Fruit fly (Drosophila melanogaster): ENCODE results near the gene CG7017.

Gene CG7017

DNA sequence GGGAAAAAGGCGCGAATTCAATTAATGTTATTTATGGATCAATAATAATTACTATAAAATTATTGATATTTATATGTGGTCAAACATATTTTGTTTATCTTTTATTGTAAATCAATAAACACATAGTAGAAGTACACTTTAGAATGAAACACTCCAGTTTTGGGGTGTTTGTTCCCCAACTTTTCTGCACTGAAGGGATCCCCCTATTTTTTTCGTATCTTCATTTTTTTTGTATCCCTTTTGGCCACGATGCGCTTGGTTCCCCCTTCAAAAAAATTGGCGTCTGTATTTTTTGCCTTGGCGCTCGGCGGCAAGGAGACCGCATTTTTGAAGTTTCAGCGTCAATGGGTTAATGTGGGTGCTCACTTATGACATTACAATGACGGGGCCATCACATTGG lies 28.8 kb upstream of the CG7017 start, which contains the start of gene Clc:
Gene Clc (plus strand): TSS at position 301 of the 400 bp plus-strand sequence.
- TF ChIP-seq tj (GFP tag; optimal IDR thresholded peaks at IDR 0.05) (no peak), CG7101 (tag; optimal IDR thresholded peaks at IDR 0.05) (no peak), pad (GFP tag; optimal IDR thresholded peaks at IDR 0.05) (no peak), CG12768 (GFP tag; optimal IDR thresholded peaks at IDR 0.05) (no peak)

- no peak for TF ChIP-seq Hr96 (GFP tag; optimal IDR thresholded peaks at IDR 0.05)
- no peak for TF ChIP-seq CG11617 (GFP tag; optimal IDR thresholded peaks at IDR 0.05)
- TF ChIP-seq CG14711 (tag; optimal IDR thresholded peaks at IDR 0.05): no peak
- no peak for TF ChIP-seq Mnt (GFP tag; optimal IDR thresholded peaks at IDR 0.05)
- no peak for TF ChIP-seq cic (GFP tag; optimal IDR thresholded peaks at IDR 0.05)
- no peak for TF ChIP-seq Crg-1 (GFP tag; optimal IDR thresholded peaks at IDR 0.05)
- TF ChIP-seq CG33017 (tag; optimal IDR thresholded peaks at IDR 0.05): no peak
- TF ChIP-seq ovo (GFP tag; optimal IDR thresholded peaks at IDR 0.05): no peak
- no peak for TF ChIP-seq CG1620 (GFP tag; optimal IDR thresholded peaks at IDR 0.05)
- no peak for TF ChIP-seq bab1 (GFP tag; optimal IDR thresholded peaks at IDR 0.05)
- no peak for TF ChIP-seq pad (GFP tag; optimal IDR thresholded peaks at IDR 0.05)
- TF ChIP-seq cnc (optimal IDR thresholded peaks at IDR 0.05): no peak
- no peak for TF ChIP-seq kay (GFP tag; ENCODE audit: borderline replicate concordance)
- no peak for TF ChIP-seq CG12768 (GFP tag; optimal IDR thresholded peaks at IDR 0.05)
These were observed 25.2 kb upstream of the CG7017 start for dm6 chr3L:20237167-20237566.

- TF ChIP-seq bab1 (GFP tag; optimal IDR thresholded peaks at IDR 0.05) (no peak), CG5204 (GFP tag; optimal IDR thresholded peaks at IDR 0.05) (no peak), CG11617 (GFP tag; optimal IDR thresholded peaks at IDR 0.05) (no peak), toe (GFP tag; optimal IDR thresholded peaks at IDR 0.05) (no peak), Clk (GFP tag; optimal IDR thresholded peaks at IDR 0.05) (no peak), pad (GFP tag; optimal IDR thresholded peaks at IDR 0.05) (no peak)
These were observed 19.4 kb upstream of the CG7017 start, which contains the start of gene CG13813 for dm6 chr3L:20231369-20231768. TSS of gene CG13813 (plus strand) at chr3L:20231669.

DNA sequence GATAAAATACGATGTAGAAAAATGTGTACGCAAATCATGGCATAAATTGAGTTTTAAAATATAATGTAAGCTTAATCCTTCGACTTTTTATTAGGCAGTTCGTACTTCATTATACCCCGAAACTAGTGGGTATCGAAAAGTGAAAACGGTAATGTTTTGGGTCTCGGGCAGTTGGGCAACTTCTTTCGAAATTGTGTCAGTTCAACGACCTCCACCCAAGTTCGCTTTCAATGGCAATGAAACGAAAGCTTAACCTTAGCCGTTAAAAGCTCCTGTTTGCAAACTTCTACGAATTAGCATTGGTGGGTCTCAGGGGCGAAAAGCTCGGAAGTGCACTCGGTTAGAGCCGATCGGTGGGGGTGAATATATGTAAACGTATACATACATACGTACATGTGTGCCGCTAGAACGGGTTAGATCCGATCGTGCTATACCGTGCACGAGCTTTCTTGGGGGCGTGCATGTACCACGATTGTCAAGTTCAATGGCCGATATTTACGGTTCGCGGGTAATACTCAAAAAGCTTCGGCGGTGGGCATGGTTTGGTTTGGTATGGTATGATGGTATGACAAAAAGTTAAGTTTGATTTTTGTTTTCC lies 18.4 kb upstream of the CG7017 start:
- TF ChIP-seq CG12768 (GFP tag; optimal IDR thresholded peaks at IDR 0.05): peak; percentile 49
- peak; percentile 33 for TF ChIP-seq CG33017 (tag; optimal IDR thresholded peaks at IDR 0.05)
- TF ChIP-seq Hr96 (GFP tag; optimal IDR thresholded peaks at IDR 0.05): no peak
- TF ChIP-seq bab1 (GFP tag; optimal IDR thresholded peaks at IDR 0.05): peak; percentile 33
- TF ChIP-seq pad (GFP tag; optimal IDR thresholded peaks at IDR 0.05): peak; percentile 46
- TF ChIP-seq CG11617 (GFP tag; optimal IDR thresholded peaks at IDR 0.05): no peak
- peak; percentile 57 for TF ChIP-seq Mnt (GFP tag; optimal IDR thresholded peaks at IDR 0.05)
- peak; percentile 85 for TF ChIP-seq cic (GFP tag; optimal IDR thresholded peaks at IDR 0.05)
- TF ChIP-seq CG14711 (tag; optimal IDR thresholded peaks at IDR 0.05): no peak
- TF ChIP-seq toe (GFP tag; optimal IDR thresholded peaks at IDR 0.05): peak; percentile 1
- peak; percentile 70 for TF ChIP-seq ovo (GFP tag; optimal IDR thresholded peaks at IDR 0.05)

DNA sequence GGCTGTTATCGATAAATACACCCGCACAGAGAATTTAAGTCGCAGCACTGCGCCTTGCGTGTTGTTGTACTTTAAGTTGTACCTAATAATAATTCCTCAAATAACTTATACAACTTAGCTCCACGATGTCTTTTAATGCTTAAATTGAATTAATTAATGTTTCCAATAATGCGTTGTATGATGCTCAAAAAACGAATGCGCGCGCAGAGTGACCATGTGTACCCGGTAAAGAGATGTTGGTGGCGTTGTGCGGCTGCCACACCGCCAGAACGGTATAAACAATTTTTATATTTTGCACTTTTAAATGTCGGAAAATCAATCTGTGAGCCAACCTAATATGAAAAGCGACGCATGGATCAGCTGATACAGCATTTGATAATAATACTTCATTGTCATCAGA lies 14.2 kb upstream of the CG7017 start:
- TF ChIP-seq bab1 (GFP tag; optimal IDR thresholded peaks at IDR 0.05) (peak; percentile 36), toe (GFP tag; optimal IDR thresholded peaks at IDR 0.05) (no peak)

DNA sequence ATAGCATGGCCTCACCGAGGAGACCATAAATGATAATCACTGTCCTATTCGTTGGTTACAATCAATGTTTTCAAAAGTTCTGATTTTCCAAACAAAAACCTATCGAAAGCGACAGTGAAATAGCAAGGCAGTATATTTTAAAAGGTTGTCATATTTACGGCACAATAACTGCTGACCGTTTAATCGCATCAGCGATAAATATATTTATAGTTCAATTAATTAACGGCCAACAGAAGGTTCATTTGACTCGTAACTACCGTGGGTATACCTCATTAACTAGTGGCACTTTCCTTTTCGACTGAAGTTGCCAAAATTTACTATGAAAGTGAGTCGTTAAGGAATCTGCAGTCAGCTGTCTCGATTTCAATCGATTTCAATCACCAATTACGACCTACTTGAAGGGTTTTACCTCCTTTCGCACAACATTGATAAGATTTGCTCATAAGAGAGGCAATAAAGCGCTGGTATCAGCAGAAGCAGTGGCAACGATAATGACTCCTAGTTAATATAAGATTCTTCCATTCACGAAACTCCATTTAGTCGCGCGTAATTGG lies 11.6 kb upstream of the CG7017 start, which contains the start of gene CG17147:
Gene CG17147 (plus strand): TSS at position 535 of the 554 bp plus-strand sequence.
- TF ChIP-seq cnc (optimal IDR thresholded peaks at IDR 0.05): no peak
- no peak for TF ChIP-seq Crg-1 (GFP tag; optimal IDR thresholded peaks at IDR 0.05)
- TF ChIP-seq cic (GFP tag; optimal IDR thresholded peaks at IDR 0.05): no peak
- TF ChIP-seq Hr96 (GFP tag; optimal IDR thresholded peaks at IDR 0.05): no peak
- no peak for TF ChIP-seq CG12768 (GFP tag; optimal IDR thresholded peaks at IDR 0.05)
- no peak for TF ChIP-seq toe (GFP tag; optimal IDR thresholded peaks at IDR 0.05)
- no peak for TF ChIP-seq bab1 (GFP tag; optimal IDR thresholded peaks at IDR 0.05)
- TF ChIP-seq CG33017 (tag; optimal IDR thresholded peaks at IDR 0.05): no peak
- no peak for TF ChIP-seq CG14711 (tag; optimal IDR thresholded peaks at IDR 0.05)
- no peak for TF ChIP-seq CG11617 (GFP tag; optimal IDR thresholded peaks at IDR 0.05)
- no peak for TF ChIP-seq ovo (GFP tag; optimal IDR thresholded peaks at IDR 0.05)
- no peak for TF ChIP-seq CG7101 (tag; optimal IDR thresholded peaks at IDR 0.05)
- no peak for TF ChIP-seq Clk (GFP tag; optimal IDR thresholded peaks at IDR 0.05)
- no peak for TF ChIP-seq CG5204 (GFP tag; optimal IDR thresholded peaks at IDR 0.05)

DNA sequence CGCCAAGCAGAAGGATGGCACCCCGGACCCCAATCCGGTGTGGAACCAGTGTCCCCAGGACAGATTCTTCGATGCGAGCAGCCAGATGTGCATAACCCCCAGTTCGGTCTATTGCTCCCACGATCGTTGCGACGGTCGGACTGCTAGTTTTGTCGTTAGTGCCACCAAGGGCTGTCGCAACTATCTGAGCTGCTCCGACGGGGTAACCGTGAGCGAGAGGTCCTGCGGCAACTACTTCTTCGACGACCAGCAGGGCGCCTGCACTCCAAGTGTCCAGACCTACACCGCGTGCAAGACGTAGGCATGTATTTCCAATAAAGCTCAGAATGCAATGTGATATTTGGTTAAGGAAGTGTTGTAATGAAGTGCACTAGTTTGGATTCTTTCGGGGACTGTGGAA lies 10.7 kb upstream of the CG7017 start:
- TF ChIP-seq cic (GFP tag; optimal IDR thresholded peaks at IDR 0.05) (no peak), kay (GFP tag; ENCODE audit: borderline replicate concordance) (no peak), Mnt (GFP tag; optimal IDR thresholded peaks at IDR 0.05) (no peak), CG7045 (GFP tag; optimal IDR thresholded peaks at IDR 0.05) (no peak), bab1 (GFP tag; optimal IDR thresholded peaks at IDR 0.05) (no peak), CG12768 (GFP tag; optimal IDR thresholded peaks at IDR 0.05) (no peak)

Data from whole organism, adult.